Fruit fly (Drosophila melanogaster) whole organism, embryonic: ENCODE measurements around the gene CG7656.

Source experiments
- CG10654 ChIP-seq: fragments of 200-800 bp; sonication (Bioruptor generic); optimal IDR thresholded peaks from 2 replicates; lab custom pipeline; 2016; ENCODE audit warnings: missing biosample characterization, missing genetic modification characterization
- CG10959 ChIP-seq: fragments of 200-800 bp; sonication (Bioruptor generic); IDR thresholded peaks from 2 replicates; pipeline ENCODE4 v1.3.6; 2022; ENCODE audit warnings: missing biosample characterization, missing genetic modification characterization
- CG11093 ChIP-seq: fragments of 200-800 bp; sonication (Bioruptor generic); IDR thresholded peaks from 3 replicates; pipeline ENCODE4 v1.3.6; 2022; ENCODE audit warnings: missing biosample characterization, missing genetic modification characterization
- CG12219 ChIP-seq: fragments of 200-800 bp; sonication (Bioruptor generic); optimal IDR thresholded peaks from 3 replicates; lab custom pipeline; 2018; ENCODE audit warnings: missing biosample characterization, mild to moderate bottlenecking, missing genetic modification characterization
- CG13624 ChIP-seq: fragments of 200-800 bp; sonication (Bioruptor generic); optimal IDR thresholded peaks from 2 replicates; lab custom pipeline; 2016; ENCODE audit warnings: missing biosample characterization, missing genetic modification characterization
- CG15601 ChIP-seq: fragments of 200-800 bp; sonication (Bioruptor generic); optimal IDR thresholded peaks from 3 replicates; lab custom pipeline; 2019; ENCODE audit warnings: missing biosample characterization, mild to moderate bottlenecking, missing genetic modification characterization, moderate library complexity
- CG17359 ChIP-seq: fragments of 200-800 bp; sonication (Bioruptor generic); optimal IDR thresholded peaks from 3 replicates; lab custom pipeline; 2018; ENCODE audit warnings: missing biosample characterization, mild to moderate bottlenecking, missing genetic modification characterization, moderate library complexity
- CG17568 ChIP-seq: fragments of 200-800 bp; sonication (Bioruptor generic); optimal IDR thresholded peaks from 2 replicates; lab custom pipeline; 2018; ENCODE audit warnings: missing biosample characterization, mild to moderate bottlenecking, missing genetic modification characterization, moderate library complexity
- CG18599 ChIP-seq: fragments of 200-800 bp; sonication (Bioruptor generic); optimal IDR thresholded peaks from 3 replicates; lab custom pipeline; 2017; ENCODE audit warnings: missing biosample characterization, missing genetic modification characterization, mild to moderate bottlenecking, moderate library complexity, missing genetic modification reagents
- CG2120 ChIP-seq: fragments of 200-800 bp; sonication (Bioruptor generic); optimal IDR thresholded peaks from 3 replicates; lab custom pipeline; 2016; ENCODE audit warnings: missing biosample characterization, missing genetic modification characterization
- CG31388 ChIP-seq: fragments of 200-800 bp; sonication (Bioruptor generic); optimal IDR thresholded peaks from 2 replicates; lab custom pipeline; 2016; ENCODE audit warnings: missing biosample characterization, missing genetic modification characterization
- CG33557 ChIP-seq: fragments of 200-800 bp; sonication (Bioruptor generic); optimal IDR thresholded peaks from 2 replicates; lab custom pipeline; 2019; ENCODE audit warnings: missing biosample characterization, mild to moderate bottlenecking, missing genetic modification characterization, moderate library complexity
- CG34422 ChIP-seq: fragments of 200-800 bp; sonication (Bioruptor generic); IDR thresholded peaks from 3 replicates; pipeline ENCODE4 v1.3.6; 2022; ENCODE audit warnings: missing biosample characterization, missing genetic modification characterization
- CG3847 ChIP-seq: fragments of 200-800 bp; sonication (Bioruptor generic); IDR thresholded peaks from 2 replicates; pipeline ENCODE4 v1.3.6; 2022; ENCODE audit warnings: missing biosample characterization, missing genetic modification characterization
- CG6683 ChIP-seq: fragments of 200-800 bp; sonication (Bioruptor generic); optimal IDR thresholded peaks from 2 replicates; lab custom pipeline; 2017; ENCODE audit warnings: missing biosample characterization, mild to moderate bottlenecking, missing genetic modification characterization, missing genetic modification reagents
- CG8388 ChIP-seq: fragments of 200-800 bp; sonication (Bioruptor generic); optimal IDR thresholded peaks from 2 replicates; lab custom pipeline; 2019; ENCODE audit warnings: missing biosample characterization, mild to moderate bottlenecking, missing genetic modification characterization, moderate library complexity
- CG9876 ChIP-seq: fragments of 200-800 bp; sonication (Bioruptor generic); optimal IDR thresholded peaks from 2 replicates; lab custom pipeline; 2016; ENCODE audit warnings: missing biosample characterization, missing genetic modification characterization
- CHES-1-like ChIP-seq: fragments of 200-800 bp; sonication (Bioruptor generic); optimal IDR thresholded peaks from 2 replicates; lab custom pipeline; 2016; ENCODE audit warnings: missing biosample characterization, missing genetic modification characterization
- D19A ChIP-seq: fragments of 200-800 bp; optimal IDR thresholded peaks from 3 replicates; lab custom pipeline; 2019; ENCODE audit warnings: missing biosample characterization, mild to moderate bottlenecking, missing genetic modification characterization, moderate library complexity
- Gsc ChIP-seq: fragments of 200-800 bp; sonication (Bioruptor generic); IDR thresholded peaks from 2 replicates; pipeline ENCODE4 v1.3.6; 2022; ENCODE audit warnings: missing biosample characterization, missing genetic modification characterization
- Hand ChIP-seq: fragments of 200-800 bp; sonication (Bioruptor generic); optimal IDR thresholded peaks from 2 replicates; lab custom pipeline; 2017; ENCODE audit warnings: mild to moderate bottlenecking, missing biosample characterization, missing genetic modification reagents, missing genetic modification characterization
- Mad ChIP-seq: fragments of 200-800 bp; sonication (Bioruptor generic); optimal IDR thresholded peaks from 2 replicates; lab custom pipeline; 2016; ENCODE audit warnings: missing biosample characterization, missing genetic modification characterization
- Sin3A ChIP-seq: fragments of >200 bp; optimal IDR thresholded peaks from 2 replicates; lab custom pipeline; 2018
- Xbp1 ChIP-seq: fragments of 200-800 bp; sonication (Bioruptor generic); optimal IDR thresholded peaks from 3 replicates; lab custom pipeline; 2016; ENCODE audit warnings: missing biosample characterization, mild to moderate bottlenecking, missing genetic modification characterization
- YL-1 ChIP-seq: fragments of 200-800 bp; sonication (Bioruptor generic); optimal IDR thresholded peaks from 3 replicates; lab custom pipeline; 2017; ENCODE audit warnings: missing biosample characterization, mild to moderate bottlenecking, missing genetic modification characterization
- amos ChIP-seq: fragments of 200-800 bp; sonication (Bioruptor generic); IDR thresholded peaks from 2 replicates; pipeline ENCODE4 v1.3.6; 2022; ENCODE audit warnings: missing biosample characterization, missing genetic modification characterization; ENCODE audit not compliant: partially characterized antibody
- az2 ChIP-seq: fragments of 200-800 bp; sonication (Bioruptor generic); optimal IDR thresholded peaks from 3 replicates; lab custom pipeline; 2016; ENCODE audit warnings: missing biosample characterization, missing genetic modification characterization
- chinmo ChIP-seq: fragments of 200-800 bp; sonication (Bioruptor generic); IDR thresholded peaks from 4 replicates; pipeline ENCODE4 v1.3.6; 2022; ENCODE audit warnings: missing biosample characterization, missing genetic modification characterization; ENCODE audit not compliant: partially characterized antibody
- crol ChIP-seq: fragments of 200-800 bp; sonication (Bioruptor generic); IDR thresholded peaks from 2 replicates; pipeline ENCODE4 v1.3.6; 2022; ENCODE audit warnings: missing biosample characterization, missing genetic modification characterization
- dati ChIP-seq: fragments of 200-800 bp; sonication (Bioruptor generic); IDR thresholded peaks from 2 replicates; pipeline ENCODE4 v1.3.6; 2022; ENCODE audit warnings: missing biosample characterization, missing genetic modification characterization
- ems ChIP-seq: fragments of 200-800 bp; sonication (Bioruptor generic); optimal IDR thresholded peaks from 3 replicates; lab custom pipeline; 2016; ENCODE audit warnings: missing biosample characterization, missing genetic modification characterization
- gem ChIP-seq: fragments of 200-800 bp; sonication (Bioruptor generic); optimal IDR thresholded peaks from 2 replicates; lab custom pipeline; 2019; ENCODE audit warnings: missing biosample characterization, mild to moderate bottlenecking, missing genetic modification characterization, moderate library complexity
- hkb ChIP-seq, 2 experiments: fragments of 200-800 bp in 1 of 2; fragments of >200 bp in 1 of 2; sonication (Bioruptor generic) in 1 of 2; IDR thresholded peaks in 1 of 2; optimal IDR thresholded peaks in 1 of 2; 2 replicates each; pipeline versions ENCODE4 v1.3.6 to Lab custom; 2017 to 2022; ENCODE audit warnings: missing biosample characterization in 1 of 2, missing genetic modification characterization in 1 of 2
- jing ChIP-seq: fragments of 200-800 bp; sonication (Bioruptor generic); optimal IDR thresholded peaks from 2 replicates; lab custom pipeline; 2018; ENCODE audit warnings: missing biosample characterization, mild to moderate bottlenecking, missing genetic modification characterization
- luna ChIP-seq: fragments of 200-800 bp; sonication (Bioruptor generic); optimal IDR thresholded peaks from 2 replicates; lab custom pipeline; 2016; ENCODE audit warnings: missing biosample characterization, missing genetic modification characterization
- oc ChIP-seq: fragments of 200-800 bp; sonication (Bioruptor generic); optimal IDR thresholded peaks from 2 replicates; lab custom pipeline; 2018; ENCODE audit warnings: missing biosample characterization, mild to moderate bottlenecking, missing genetic modification characterization, moderate library complexity
- pan ChIP-seq, 4 experiments: fragments of >200 bp in 3 of 4; fragments of 200-800 bp in 1 of 4; sonication (Bioruptor generic) in 1 of 4; optimal IDR thresholded peaks in 3 of 4; IDR thresholded peaks in 1 of 4; 2 replicates each; pipeline versions ENCODE4 v1.3.6 to Lab custom; 2017 to 2022; ENCODE audit warnings: missing biosample characterization in 2 of 4, missing genetic modification characterization in 2 of 4, mixed read lengths in 1 of 4
- pita ChIP-seq: fragments of 200-800 bp; sonication (Bioruptor generic); optimal IDR thresholded peaks from 2 replicates; lab custom pipeline; 2017; ENCODE audit warnings: missing biosample characterization, mild to moderate bottlenecking, missing genetic modification characterization
- rib ChIP-seq: fragments of 200-800 bp; sonication (Bioruptor generic); IDR thresholded peaks from 2 replicates; pipeline ENCODE4 v1.3.6; 2022; ENCODE audit warnings: missing biosample characterization, missing genetic modification characterization
- ro ChIP-seq: fragments of 200-800 bp; sonication (Bioruptor generic); IDR thresholded peaks from 2 replicates; pipeline ENCODE4 v1.3.6; 2022; ENCODE audit warnings: missing biosample characterization, missing genetic modification characterization
- row ChIP-seq: fragments of 200-800 bp; sonication (Bioruptor generic); IDR thresholded peaks from 3 replicates; pipeline ENCODE4 v1.3.6; 2022; ENCODE audit warnings: missing biosample characterization, missing genetic modification characterization
- scrt ChIP-seq: fragments of 200-800 bp; sonication (Bioruptor generic); optimal IDR thresholded peaks from 2 replicates; lab custom pipeline; 2018; ENCODE audit warnings: missing biosample characterization, mild to moderate bottlenecking, missing genetic modification characterization, moderate library complexity
- sens-2 ChIP-seq: fragments of 200-800 bp; sonication (Bioruptor generic); IDR thresholded peaks from 2 replicates; pipeline ENCODE4 v1.3.6; 2022; ENCODE audit warnings: missing biosample characterization, missing genetic modification characterization
- sna ChIP-seq: fragments of 200-800 bp; sonication (Bioruptor generic); IDR thresholded peaks from 2 replicates; pipeline ENCODE4 v1.3.6; 2022; ENCODE audit warnings: missing biosample characterization, missing genetic modification characterization; ENCODE audit not compliant: partially characterized antibody
- stwl ChIP-seq: fragments of 200-800 bp; sonication (Bioruptor generic); optimal IDR thresholded peaks from 3 replicates; lab custom pipeline; 2018; ENCODE audit warnings: missing biosample characterization, mild to moderate bottlenecking, missing genetic modification characterization, moderate library complexity
- tio ChIP-seq: fragments of 200-800 bp; sonication (Bioruptor generic); optimal IDR thresholded peaks from 2 replicates; lab custom pipeline; 2017; ENCODE audit warnings: missing biosample characterization, missing genetic modification characterization, inconsistent platforms
- tx ChIP-seq: fragments of 200-800 bp; sonication (Bioruptor generic); optimal IDR thresholded peaks from 2 replicates; lab custom pipeline; 2016; ENCODE audit warnings: missing biosample characterization, missing genetic modification characterization
- zen ChIP-seq: fragments of 200-800 bp; sonication (Bioruptor generic); optimal IDR thresholded peaks from 3 replicates; lab custom pipeline; 2018; ENCODE audit warnings: missing biosample characterization, mild to moderate bottlenecking, missing genetic modification characterization, moderate library complexity

Gene CG7656

dm6 chr3L:15625676-15626414, 37.9 kb upstream of the CG7656 start (continued):
- TF ChIP-seq CG10959 (GFP tag; lab: Robert Waterston, UW) (peak; percentile 7; the same call in 1 of the 2 replicates), scrt (GFP tag; lab: Kevin White, UChicago) (peak; percentile 78), CG6683 (GFP tag; lab: Kevin White, UChicago) (peak; percentile 84), zen (tag; lab: Kevin White, UChicago) (peak; percentile 79), ems (peak; percentile 40), sna (GFP tag; lab: Robert Waterston, UW) (no peak), CG9876 (no peak), CG34422 (peak; percentile 86; the same call in 2 of the 3 replicates), CG18599 (peak; percentile 90), stwl (tag; lab: Kevin White, UChicago) (no peak), gem (tag; lab: Kevin White, UChicago) (peak; percentile 98), pan (optimal IDR thresholded peaks at IDR 0.05; lab: Kevin White, UChicago) (no peak), pan (GFP tag; optimal IDR thresholded peaks at IDR 0.05 in 1 of 2, IDR thresholded peaks at IDR 0.05 in 1 of 2) (peak in 1 of 2 experiments; percentile 83), pita (no peak), CG31388 (peak; percentile 55), oc (peak; percentile 88), luna (GFP tag; lab: Kevin White, UChicago) (no peak), CG10654 (peak; percentile 81), CG13624 (peak; percentile 2), CG12219 (GFP tag; lab: Kevin White, UChicago) (peak; percentile 67), crol (GFP tag; lab: Robert Waterston, UW) (no peak; the same call in 1 of the 2 replicates), jing (peak; percentile 74), tio (GFP tag; lab: Kevin White, UChicago) (peak; percentile 91), ro (GFP tag; lab: Robert Waterston, UW) (peak; percentile 62; the same call in 1 of the 2 replicates), CG15601 (peak; percentile 91), rib (GFP tag; lab: Robert Waterston, UW) (no peak), Xbp1 (GFP tag; lab: Kevin White, UChicago) (peak; percentile 88), Gsc (GFP tag; lab: Robert Waterston, UW) (no peak), amos (GFP tag; lab: Robert Waterston, UW) (no peak), CG11093 (peak; percentile 80; the same call in 2 of the 3 replicates), CG2120 (GFP tag; lab: Kevin White, UChicago) (peak; percentile 84), dati (GFP tag; lab: Robert Waterston, UW) (no peak), Mad (GFP tag; lab: Kevin White, UChicago) (peak; percentile 2), az2 (GFP tag; lab: Kevin White, UChicago) (peak; percentile 89), Hand (peak; percentile 83), D19A (tag; lab: Kevin White, UChicago) (peak; percentile 92), tx (GFP tag; lab: Kevin White, UChicago) (no peak), hkb (optimal IDR thresholded peaks at IDR 0.05; lab: Kevin White, UChicago) (no peak), hkb (GFP tag; IDR thresholded peaks at IDR 0.05; lab: Robert Waterston, UW) (peak; percentile 88), row (peak; percentile 85), Sin3A (lab: Kevin White, UChicago) (no peak), CG17568 (GFP tag; lab: Kevin White, UChicago) (peak; percentile 50), chinmo (GFP tag; lab: Robert Waterston, UW) (peak; percentile 83; the same call in 2 of the 4 replicates), sens-2 (GFP tag; lab: Robert Waterston, UW) (peak; percentile 69), CHES-1-like (GFP tag; lab: Kevin White, UChicago) (peak; percentile 1), YL-1 (GFP tag; lab: Kevin White, UChicago) (peak; percentile 66), CG8388 (GFP tag; lab: Kevin White, UChicago) (peak; percentile 93), CG17359 (tag; lab: Kevin White, UChicago) (peak; percentile 93), CG3847 (GFP tag; lab: Robert Waterston, UW) (peak; percentile 77), CG33557 (peak; percentile 60)
